Fruit fly (Drosophila melanogaster) whole organism, embryonic: Measurements from ENCODE around the gene CG16772.

Experiments used
- Awh ChIP-seq: fragments of 200-800 bp; sonication (Bioruptor generic); IDR thresholded peaks from 2 replicates; pipeline ENCODE4, ENCODE4 v1.3.6; 2022; ENCODE audit warnings: missing biosample characterization, missing genetic modification characterization
- BEAF-32 ChIP-seq: fragments of 200-800 bp; sonication (Bioruptor generic); optimal IDR thresholded peaks from 3 replicates; lab custom pipeline; 2017; ENCODE audit warnings: missing biosample characterization, missing genetic modification characterization, mild to moderate bottlenecking, moderate library complexity, missing genetic modification reagents
- Bdp1 ChIP-seq: fragments of 200-800 bp; sonication (Bioruptor generic); optimal IDR thresholded peaks from 3 replicates; lab custom pipeline; 2016; ENCODE audit warnings: missing biosample characterization, missing genetic modification characterization
- CG12299 ChIP-seq: fragments of 200-800 bp; sonication (Bioruptor generic); optimal IDR thresholded peaks from 2 replicates; lab custom pipeline; 2018; ENCODE audit warnings: missing biosample characterization, mild to moderate bottlenecking, missing genetic modification characterization
- CG1233 ChIP-seq: fragments of 200-800 bp; sonication (Bioruptor generic); optimal IDR thresholded peaks from 4 replicates; lab custom pipeline; 2018; ENCODE audit warnings: missing biosample characterization, mild to moderate bottlenecking, missing genetic modification characterization
- CG12769 ChIP-seq: fragments of 200-800 bp; sonication (Bioruptor generic); optimal IDR thresholded peaks from 2 replicates; lab custom pipeline; 2019; ENCODE audit warnings: missing biosample characterization, mild to moderate bottlenecking, missing genetic modification characterization, moderate library complexity
- CG12942 ChIP-seq: fragments of 200-800 bp; sonication (Bioruptor generic); optimal IDR thresholded peaks from 3 replicates; lab custom pipeline; 2016; ENCODE audit warnings: missing biosample characterization, missing genetic modification characterization
- CG15011 ChIP-seq: fragments of 200-800 bp; sonication (Bioruptor generic); optimal IDR thresholded peaks from 3 replicates; lab custom pipeline; 2018; ENCODE audit warnings: missing biosample characterization, mild to moderate bottlenecking, missing genetic modification characterization
- CG16815 ChIP-seq: fragments of 200-800 bp; sonication (Bioruptor generic); optimal IDR thresholded peaks from 3 replicates; lab custom pipeline; 2017; ENCODE audit warnings: missing biosample characterization, mild to moderate bottlenecking, missing genetic modification characterization
- CG17361 ChIP-seq: fragments of 200-800 bp; sonication (Bioruptor generic); IDR thresholded peaks from 3 replicates; pipeline ENCODE4 v1.3.6; 2022; ENCODE audit warnings: missing biosample characterization, missing genetic modification characterization
- CG2678 ChIP-seq: fragments of 200-800 bp; sonication (Bioruptor generic); optimal IDR thresholded peaks from 3 replicates; lab custom pipeline; 2019; ENCODE audit warnings: missing biosample characterization, mild to moderate bottlenecking, missing genetic modification characterization, moderate library complexity
- CG2889 ChIP-seq: fragments of 200-800 bp; sonication (Bioruptor generic); IDR thresholded peaks from 3 replicates; pipeline ENCODE4 v1.3.6; 2022; ENCODE audit warnings: missing biosample characterization, missing genetic modification characterization
- CG30020 ChIP-seq: fragments of 200-800 bp; optimal IDR thresholded peaks from 2 replicates; lab custom pipeline; 2019; ENCODE audit warnings: missing biosample characterization, mild to moderate bottlenecking, missing genetic modification characterization, moderate library complexity
- CG31224 ChIP-seq: fragments of 200-800 bp; sonication (Bioruptor generic); IDR thresholded peaks from 2 replicates; pipeline ENCODE4 v1.3.6; 2022; ENCODE audit warnings: missing biosample characterization, missing genetic modification characterization
- CG4854 ChIP-seq: fragments of 200-800 bp; sonication (Bioruptor generic); optimal IDR thresholded peaks from 2 replicates; lab custom pipeline; 2016; ENCODE audit warnings: missing biosample characterization, missing genetic modification characterization, inconsistent platforms
- CG6272 ChIP-seq: fragments of 200-800 bp; sonication (Bioruptor generic); IDR thresholded peaks from 2 replicates; pipeline ENCODE4 v1.3.6; 2022; ENCODE audit warnings: missing biosample characterization, missing genetic modification characterization
- CG8359 ChIP-seq: fragments of 200-800 bp; sonication (Bioruptor generic); optimal IDR thresholded peaks from 2 replicates; lab custom pipeline; 2017; ENCODE audit warnings: missing biosample characterization, mild to moderate bottlenecking, missing genetic modification characterization, borderline replicate concordance
- CTCF ChIP-seq: fragments of 200-800 bp; sonication (Bioruptor generic); optimal IDR thresholded peaks from 2 replicates; lab custom pipeline; 2017; ENCODE audit warnings: missing biosample characterization, mild to moderate bottlenecking, missing genetic modification characterization, moderate library complexity
- HmgD ChIP-seq: fragments of 200-800 bp; sonication (Bioruptor generic); optimal IDR thresholded peaks from 3 replicates; lab custom pipeline; 2016; ENCODE audit warnings: missing biosample characterization, missing genetic modification characterization
- Hr78 ChIP-seq, 2 experiments: fragments of 200-800 bp in 1 of 2; fragments of >200 bp in 1 of 2; sonication (Bioruptor generic) in 1 of 2; optimal IDR thresholded peaks; 2 replicates each; lab custom pipeline; 2017 to 2019; ENCODE audit warnings: missing biosample characterization in 2 of 2, missing genetic modification characterization in 2 of 2, mild to moderate bottlenecking in 1 of 2, moderate library complexity in 1 of 2
- Lhr ChIP-seq: fragments of 200-800 bp; sonication (Bioruptor generic); optimal IDR thresholded peaks from 3 replicates; lab custom pipeline; 2017; ENCODE audit warnings: mild to moderate bottlenecking, missing biosample characterization, missing genetic modification reagents, missing genetic modification characterization
- Lim3 ChIP-seq: fragments of 200-800 bp; sonication (Bioruptor generic); IDR thresholded peaks from 2 replicates; pipeline ENCODE4 v1.3.6; 2022; ENCODE audit warnings: missing biosample characterization, missing genetic modification characterization
- Rfx ChIP-seq: fragments of 200-800 bp; sonication (Bioruptor generic); IDR thresholded peaks from 2 replicates; pipeline ENCODE4 v1.3.6; 2022; ENCODE audit warnings: missing biosample characterization, missing genetic modification characterization
- abd-A ChIP-seq: fragments of 200-800 bp; sonication (Bioruptor generic); optimal IDR thresholded peaks from 3 replicates; lab custom pipeline; 2019; ENCODE audit warnings: missing biosample characterization, mild to moderate bottlenecking, missing genetic modification characterization, moderate library complexity
- ap ChIP-seq: fragments of 200-800 bp; sonication (Bioruptor generic); IDR thresholded peaks from 2 replicates; pipeline ENCODE4 v1.3.6; 2022; ENCODE audit warnings: missing biosample characterization, missing genetic modification characterization
- cg ChIP-seq: fragments of 200-800 bp; sonication (Bioruptor generic); optimal IDR thresholded peaks from 3 replicates; lab custom pipeline; 2019; ENCODE audit warnings: missing biosample characterization, mild to moderate bottlenecking, missing genetic modification characterization, moderate library complexity
- chif ChIP-seq, 2 experiments: fragments of 200-800 bp; sonication (Bioruptor generic); optimal IDR thresholded peaks; 3 replicates each; lab custom pipeline; 2016; ENCODE audit warnings: missing biosample characterization in 2 of 2, missing genetic modification characterization in 2 of 2
- crol ChIP-seq: fragments of 200-800 bp; sonication (Bioruptor generic); IDR thresholded peaks from 2 replicates; pipeline ENCODE4 v1.3.6; 2022; ENCODE audit warnings: missing biosample characterization, missing genetic modification characterization
- dati ChIP-seq: fragments of 200-800 bp; sonication (Bioruptor generic); IDR thresholded peaks from 2 replicates; pipeline ENCODE4 v1.3.6; 2022; ENCODE audit warnings: missing biosample characterization, missing genetic modification characterization
- dimm ChIP-seq: fragments of 200-800 bp; sonication (Bioruptor generic); IDR thresholded peaks from 2 replicates; pipeline ENCODE4 v1.3.6; 2022; ENCODE audit warnings: missing biosample characterization, missing genetic modification characterization
- dmrt99B ChIP-seq: fragments of 200-800 bp; sonication (Bioruptor generic); optimal IDR thresholded peaks from 2 replicates; lab custom pipeline; 2018; ENCODE audit warnings: missing biosample characterization, mild to moderate bottlenecking, missing genetic modification characterization, moderate library complexity
- gcm ChIP-seq: fragments of 200-800 bp; sonication (Bioruptor generic); optimal IDR thresholded peaks from 2 replicates; lab custom pipeline; 2019; ENCODE audit warnings: missing biosample characterization, mild to moderate bottlenecking, missing genetic modification characterization, moderate library complexity
- kni ChIP-seq: fragments of 200-800 bp; sonication (Bioruptor generic); optimal IDR thresholded peaks from 3 replicates; lab custom pipeline; 2017; ENCODE audit warnings: mild to moderate bottlenecking, missing biosample characterization, missing genetic modification reagents, missing genetic modification characterization
- lab ChIP-seq: fragments of 200-800 bp; sonication (Bioruptor generic); optimal IDR thresholded peaks from 3 replicates; lab custom pipeline; 2017; ENCODE audit warnings: missing biosample characterization, missing genetic modification characterization, mild to moderate bottlenecking, moderate library complexity, missing genetic modification reagents
- lmd ChIP-seq: fragments of 200-800 bp; sonication (Bioruptor generic); IDR thresholded peaks from 2 replicates; pipeline ENCODE4 v1.3.6; 2022; ENCODE audit warnings: missing biosample characterization, missing genetic modification characterization
- oc ChIP-seq: fragments of 200-800 bp; sonication (Bioruptor generic); optimal IDR thresholded peaks from 2 replicates; lab custom pipeline; 2018; ENCODE audit warnings: missing biosample characterization, mild to moderate bottlenecking, missing genetic modification characterization, moderate library complexity
- onecut ChIP-seq: fragments of 200-800 bp; sonication (Bioruptor generic); IDR thresholded peaks from 2 replicates; pipeline ENCODE4 v1.3.6; 2022; ENCODE audit warnings: missing biosample characterization, missing genetic modification characterization
- otp ChIP-seq: fragments of 200-800 bp; sonication (Bioruptor generic); IDR thresholded peaks from 3 replicates; pipeline ENCODE4, ENCODE4 v1.3.6; 2022; ENCODE audit warnings: missing biosample characterization, missing genetic modification characterization
- pan ChIP-seq, 4 experiments: fragments of >200 bp in 3 of 4; fragments of 200-800 bp in 1 of 4; sonication (Bioruptor generic) in 1 of 4; optimal IDR thresholded peaks in 3 of 4; IDR thresholded peaks in 1 of 4; 2 replicates each; pipeline versions ENCODE4 v1.3.6 to Lab custom; 2017 to 2022; ENCODE audit warnings: missing biosample characterization in 2 of 4, missing genetic modification characterization in 2 of 4, mixed read lengths in 1 of 4
- pfk ChIP-seq: fragments of 200-800 bp; sonication (Bioruptor generic); optimal IDR thresholded peaks from 2 replicates; lab custom pipeline; 2018; ENCODE audit warnings: missing biosample characterization, mild to moderate bottlenecking, missing genetic modification characterization, moderate library complexity
- pum ChIP-seq: fragments of 200-800 bp; sonication (Bioruptor generic); optimal IDR thresholded peaks from 2 replicates; lab custom pipeline; 2016; ENCODE audit warnings: missing biosample characterization, missing genetic modification characterization
- sc ChIP-seq, 3 experiments: fragments of >200 bp in 2 of 3; fragments of 200-800 bp in 1 of 3; sonication (Bioruptor generic) in 1 of 3; optimal IDR thresholded peaks; 2 replicates in 2 of 3; 3 replicates in 1 of 3; lab custom pipeline; 2017; ENCODE audit warnings: mild to moderate bottlenecking in 1 of 3, missing biosample characterization in 1 of 3, missing genetic modification characterization in 1 of 3, missing genetic modification reagents in 1 of 3
- schlank ChIP-seq: fragments of 200-800 bp; sonication (Bioruptor generic); optimal IDR thresholded peaks from 2 replicates; lab custom pipeline; 2018; ENCODE audit warnings: missing biosample characterization, mild to moderate bottlenecking, missing genetic modification characterization
- shn ChIP-seq: fragments of 200-800 bp; sonication (Bioruptor generic); optimal IDR thresholded peaks from 3 replicates; lab custom pipeline; 2016; ENCODE audit warnings: missing biosample characterization, missing genetic modification characterization
- sug ChIP-seq: fragments of 200-800 bp; optimal IDR thresholded peaks from 2 replicates; lab custom pipeline; 2019; ENCODE audit warnings: missing biosample characterization, mild to moderate bottlenecking, missing genetic modification characterization, moderate library complexity

The CG16772 gene

DNA sequence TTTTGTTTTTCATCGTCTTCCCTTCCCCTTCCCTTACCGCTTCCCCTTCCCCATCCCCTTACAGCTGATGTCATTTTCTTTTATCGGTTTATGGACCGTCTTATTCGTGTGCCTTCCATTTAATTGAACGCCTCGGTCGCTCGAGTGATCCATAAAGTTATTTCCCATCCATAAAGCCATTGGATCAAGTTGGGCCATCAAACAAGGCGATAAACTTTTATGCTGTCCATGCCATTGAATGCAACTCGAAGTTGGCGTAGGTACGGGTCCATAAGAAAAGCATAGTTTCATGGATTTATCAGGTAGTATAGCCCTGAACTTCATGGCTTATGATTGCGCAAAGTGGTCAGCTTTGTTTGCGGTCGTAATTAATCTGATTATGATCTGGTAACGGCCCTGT is 42.6 kb downstream of the CG16772 start (continued):
- no peak for TF ChIP-seq otp (GFP tag; lab: Robert Waterston, UW)
- no peak for TF ChIP-seq CG4854 (GFP tag; lab: Kevin White, UChicago)
- TF ChIP-seq pan (optimal IDR thresholded peaks at IDR 0.05; lab: Kevin White, UChicago): no peak
- no peak for TF ChIP-seq pan (GFP tag; optimal IDR thresholded peaks at IDR 0.05 in 1 of 2, IDR thresholded peaks at IDR 0.05 in 1 of 2)
- peak; percentile 17 for TF ChIP-seq dmrt99B (tag; lab: Kevin White, UChicago)
- TF ChIP-seq gcm (GFP tag; lab: Kevin White, UChicago): no peak
- peak; percentile 82 for TF ChIP-seq oc (tag; lab: Kevin White, UChicago)
- TF ChIP-seq CG12299 (tag; lab: Kevin White, UChicago): no peak
- no peak for TF ChIP-seq Lhr (GFP tag; lab: Kevin White, UChicago)
- no peak for TF ChIP-seq CG1233 (GFP tag; lab: Kevin White, UChicago)
- no peak for TF ChIP-seq Rfx (GFP tag; lab: Robert Waterston, UW)
- TF ChIP-seq CG17361: no peak
- no peak for TF ChIP-seq sc (optimal IDR thresholded peaks at IDR 0.05; lab: Kevin White, UChicago)
- no peak for TF ChIP-seq sc (GFP tag; optimal IDR thresholded peaks at IDR 0.05; lab: Kevin White, UChicago)
- TF ChIP-seq crol: peak; percentile 77; the same call in 1 of the 2 replicates
- no peak for TF ChIP-seq abd-A (tag; lab: Kevin White, UChicago)
- TF ChIP-seq sug (tag; lab: Kevin White, UChicago): no peak
- no peak for TF ChIP-seq pum
- no peak for TF ChIP-seq Awh (GFP tag; lab: Robert Waterston, UW)
- no peak for TF ChIP-seq dimm (GFP tag; lab: Robert Waterston, UW)
- no peak for TF ChIP-seq shn (GFP tag; lab: Kevin White, UChicago)
- TF ChIP-seq pfk (GFP tag; lab: Kevin White, UChicago): no peak
- TF ChIP-seq CG30020 (tag; lab: Kevin White, UChicago): no peak
- no peak for TF ChIP-seq kni
- no peak for TF ChIP-seq CG15011 (GFP tag; lab: Kevin White, UChicago)
- no peak for TF ChIP-seq onecut (GFP tag; lab: Robert Waterston, UW)
- TF ChIP-seq CG12769 (tag; lab: Kevin White, UChicago): peak; percentile 29
- no peak for TF ChIP-seq CTCF (GFP tag; lab: Kevin White, UChicago)
- no peak for TF ChIP-seq Lim3 (GFP tag; lab: Robert Waterston, UW)
- TF ChIP-seq chif (GFP tag; optimal IDR thresholded peaks at IDR 0.05; lab: Kevin White, UChicago): no peak
- no peak for TF ChIP-seq CG31224 (GFP tag; lab: Robert Waterston, UW)
- TF ChIP-seq lmd (GFP tag; lab: Robert Waterston, UW): no peak
- peak; percentile 47 for TF ChIP-seq lab
- TF ChIP-seq schlank (tag; lab: Kevin White, UChicago): no peak
- peak; percentile 3 for TF ChIP-seq CG8359 (GFP tag; lab: Kevin White, UChicago)
- no peak for TF ChIP-seq CG6272 (GFP tag; lab: Robert Waterston, UW)
- TF ChIP-seq CG2678 (tag; lab: Kevin White, UChicago): peak; percentile 36
- no peak for TF ChIP-seq dati (GFP tag; lab: Robert Waterston, UW)
- no peak for TF ChIP-seq cg
- no peak for TF ChIP-seq HmgD
- TF ChIP-seq Hr78 (GFP tag; optimal IDR thresholded peaks at IDR 0.05; lab: Kevin White, UChicago): no peak
- no peak for TF ChIP-seq Bdp1 (GFP tag; lab: Kevin White, UChicago)
- no peak for TF ChIP-seq CG12942 (GFP tag; lab: Kevin White, UChicago)
- no peak for TF ChIP-seq BEAF-32 (GFP tag; lab: Kevin White, UChicago)
- TF ChIP-seq CG2889: no peak
- no peak for TF ChIP-seq CG16815
- TF ChIP-seq ap (GFP tag; lab: Robert Waterston, UW): no peak
